Worm (Caenorhabditis elegans) whole organism, mixed stage, embryonic: Measurements from ENCODE around the gene clec-84.

Experiments used
- blmp-1 ChIP-seq: fragments of 150-350 bp; optimal IDR thresholded peaks from 2 replicates; lab custom pipeline; 2014; ENCODE audit warnings: missing biosample characterization, missing genetic modification characterization
- elt-1 ChIP-seq: sonication (generic microtip); optimal IDR thresholded peaks from 2 replicates; lab custom pipeline; 2017; ENCODE audit warnings: missing genetic modification characterization, mild to moderate bottlenecking, missing compliant biosample characterization, antibody characterized with exemption, moderate library complexity, borderline replicate concordance; ENCODE audit not compliant: insufficient read depth
- elt-3 ChIP-seq: fragments of 150-350 bp; optimal IDR thresholded peaks from 2 replicates; lab custom pipeline; 2014; ENCODE audit warnings: missing biosample characterization, missing genetic modification characterization
- flh-1 ChIP-seq: fragments of 200-800 bp; sonication (Bioruptor generic); optimal IDR thresholded peaks from 2 replicates; lab custom pipeline; 2018; ENCODE audit warnings: mild to moderate bottlenecking, missing genetic modification characterization, moderate library complexity, missing compliant biosample characterization
- lin-13 ChIP-seq: fragments of 150-350 bp; optimal IDR thresholded peaks from 2 replicates; lab custom pipeline; 2014; ENCODE audit warnings: missing biosample characterization, missing genetic modification characterization
- mab-5 ChIP-seq: fragments of 150-350 bp; optimal IDR thresholded peaks from 2 replicates; lab custom pipeline; 2014; ENCODE audit warnings: missing biosample characterization, missing genetic modification characterization
- mls-2 ChIP-seq: sonication (generic microtip); optimal IDR thresholded peaks from 2 replicates; lab custom pipeline; 2016; ENCODE audit warnings: mild to moderate bottlenecking, missing genetic modification characterization, moderate library complexity, missing compliant biosample characterization
- nhr-28 ChIP-seq: fragments of 150-350 bp; optimal IDR thresholded peaks from 2 replicates; lab custom pipeline; 2014; ENCODE audit warnings: missing biosample characterization, missing genetic modification characterization
- nhr-76 ChIP-seq: sonication (generic microtip); optimal IDR thresholded peaks from 2 replicates; lab custom pipeline; 2017; ENCODE audit warnings: missing biosample characterization, missing genetic modification characterization
- pha-4 ChIP-seq: fragments of 150-350 bp; optimal IDR thresholded peaks from 2 replicates; lab custom pipeline; 2018; ENCODE audit warnings: missing biosample characterization, missing genetic modification reagents, missing genetic modification characterization
- sem-2 ChIP-seq: fragments of 200-800 bp; sonication (Bioruptor generic); optimal IDR thresholded peaks from 2 replicates; lab custom pipeline; 2018; ENCODE audit warnings: mild to moderate bottlenecking, missing genetic modification characterization, missing compliant biosample characterization
- snpc-4 ChIP-seq: fragments of 150-350 bp; optimal IDR thresholded peaks from 2 replicates; lab custom pipeline; 2014; ENCODE audit warnings: missing biosample characterization, missing genetic modification characterization
- sptf-1 ChIP-seq: sonication (generic microtip); optimal IDR thresholded peaks from 2 replicates; lab custom pipeline; 2017; ENCODE audit warnings: mild to moderate bottlenecking, missing genetic modification characterization, moderate library complexity, missing compliant biosample characterization
- unc-62 ChIP-seq: fragments of 150-350 bp; optimal IDR thresholded peaks from 2 replicates; lab custom pipeline; 2014; ENCODE audit warnings: missing biosample characterization, missing genetic modification reagents, missing genetic modification characterization

- TF ChIP-seq nhr-76 (tag; lab: Kevin White, UChicago) (no peak), mls-2 (tag; lab: Kevin White, UChicago) (no peak), elt-1 (no peak), blmp-1 (tag; lab: Kevin White, UChicago) (no peak), elt-3 (tag; lab: Kevin White, UChicago) (no peak), mab-5 (tag; lab: Kevin White, UChicago) (no peak), snpc-4 (no peak), nhr-28 (tag; lab: Kevin White, UChicago) (no peak), sptf-1 (tag; lab: Kevin White, UChicago) (no peak), lin-13 (tag; lab: Kevin White, UChicago) (no peak), sem-2 (no peak), pha-4 (tag; lab: Kevin White, UChicago) (no peak), unc-62 (GFP tag; lab: Kevin White, UChicago) (no peak), flh-1 (no peak)
These were observed 49.4 kb downstream of the clec-84 start for ce11 chrIV:2891535-2892233.
